Worm (Caenorhabditis elegans) whole organism, late embryonic: Measurements from ENCODE around the gene Y70C5A.3.

Experiments used
- Y22D7AL.16 ChIP-seq: sonication (generic microtip); optimal IDR thresholded peaks from 2 replicates; lab custom pipeline; 2016; ENCODE audit warnings: missing genetic modification characterization, missing compliant biosample characterization
- che-1 ChIP-seq: sonication (generic microtip); optimal IDR thresholded peaks from 2 replicates; lab custom pipeline; 2016; ENCODE audit warnings: mild to moderate bottlenecking, missing genetic modification characterization, missing compliant biosample characterization
- pqm-1 ChIP-seq: sonication (generic microtip); optimal IDR thresholded peaks from 2 replicates; lab custom pipeline; 2016; ENCODE audit warnings: missing genetic modification characterization, missing compliant biosample characterization
- syd-9 ChIP-seq: sonication (generic microtip); optimal IDR thresholded peaks from 2 replicates; lab custom pipeline; 2016; ENCODE audit warnings: mild to moderate bottlenecking, missing genetic modification characterization, moderate library complexity, missing compliant biosample characterization

ce11 chrV:16581061-16581460 is 39.7 kb downstream of the Y70C5A.3 start:
- no peak for TF ChIP-seq pqm-1 (tag; lab: Kevin White, UChicago)
- no peak for TF ChIP-seq che-1
- no peak for TF ChIP-seq syd-9 (tag; lab: Kevin White, UChicago)
- no peak for TF ChIP-seq Y22D7AL.16
